Worm (Caenorhabditis elegans) whole organism, L4 larva: ENCODE results near the gene kin-24.

Experiments used
- D1046.2 ChIP-seq: fragments of 200-800 bp; sonication (Bioruptor generic); IDR thresholded peaks from 2 replicates; pipeline ENCODE4 v1.3.6; 2022; ENCODE audit warnings: missing genetic modification characterization, missing compliant biosample characterization
- T20F7.1 ChIP-seq: fragments of 200-800 bp; sonication (Bioruptor generic); optimal IDR thresholded peaks from 2 replicates; lab custom pipeline; 2018; ENCODE audit warnings: mild to moderate bottlenecking, missing genetic modification characterization, missing compliant biosample characterization
- Y5F2A.4 ChIP-seq: fragments of 200-800 bp; sonication (Bioruptor generic); optimal IDR thresholded peaks from 2 replicates; lab custom pipeline; 2018; ENCODE audit warnings: mild to moderate bottlenecking, missing genetic modification characterization, missing compliant biosample characterization
- ZK337.2 ChIP-seq: fragments of 200-800 bp; sonication (Bioruptor generic); IDR thresholded peaks from 2 replicates; pipeline ENCODE4 v1.3.6; 2022; ENCODE audit warnings: missing genetic modification reagents, missing genetic modification characterization, missing compliant biosample characterization
- aha-1 ChIP-seq: fragments of 150-350 bp; peaks from one replicate; lab custom pipeline; 2014; ENCODE audit warnings: missing biosample characterization, missing genetic modification characterization
- aly-2 ChIP-seq: sonication (generic microtip); optimal IDR thresholded peaks from 2 replicates; lab custom pipeline; 2018; ENCODE audit warnings: missing biosample characterization, missing genetic modification characterization
- arid-1 ChIP-seq: fragments of 200-800 bp; sonication (Bioruptor generic); conservative IDR thresholded peaks from 2 replicates; pipeline ENCODE4 v1.3.6; 2022; ENCODE audit warnings: missing genetic modification reagents, missing genetic modification characterization, missing compliant biosample characterization
- ceh-20 ChIP-seq: fragments of 200-800 bp; sonication (Bioruptor generic); IDR thresholded peaks from 2 replicates; pipeline ENCODE4 v1.3.6; 2022; ENCODE audit warnings: missing genetic modification reagents, missing genetic modification characterization, missing compliant biosample characterization
- ceh-28 ChIP-seq: fragments of 150-350 bp; optimal IDR thresholded peaks from 2 replicates; lab custom pipeline; 2014; ENCODE audit warnings: missing biosample characterization, missing genetic modification reagents, missing genetic modification characterization
- ceh-32 ChIP-seq: sonication (generic microtip); optimal IDR thresholded peaks from 2 replicates; lab custom pipeline; 2016; ENCODE audit warnings: mild to moderate bottlenecking, missing genetic modification characterization, missing compliant biosample characterization; ENCODE audit not compliant: poor library complexity
- ces-1 ChIP-seq: fragments of 150-350 bp; sonication (generic microtip); optimal IDR thresholded peaks from 4 replicates; lab custom pipeline; 2014; ENCODE audit warnings: missing biosample characterization, missing genetic modification reagents, missing genetic modification characterization
- ctbp-1 ChIP-seq: fragments of 200-800 bp; sonication (Bioruptor generic); IDR thresholded peaks from 2 replicates; pipeline ENCODE4 v1.3.6; 2022; ENCODE audit warnings: missing genetic modification reagents, missing genetic modification characterization, missing compliant biosample characterization
- daf-12 ChIP-seq: fragments of 150-350 bp; optimal IDR thresholded peaks from 2 replicates; lab custom pipeline; 2014; ENCODE audit warnings: missing biosample characterization, missing genetic modification reagents, missing genetic modification characterization
- daf-8 ChIP-seq: fragments of 200-800 bp; sonication (Bioruptor generic); IDR thresholded peaks from 2 replicates; pipeline ENCODE4 v1.3.6; 2022; ENCODE audit warnings: missing genetic modification characterization, missing compliant biosample characterization
- dmd-6 ChIP-seq: fragments of 200-800 bp; sonication (Bioruptor generic); IDR thresholded peaks from 2 replicates; pipeline ENCODE4 v1.3.6; 2022; ENCODE audit warnings: missing genetic modification reagents, missing genetic modification characterization, missing compliant biosample characterization
- dmd-8 ChIP-seq: fragments of 200-800 bp; sonication (Bioruptor generic); IDR thresholded peaks from 2 replicates; pipeline ENCODE4 v1.3.6; 2022; ENCODE audit warnings: missing genetic modification characterization, missing compliant biosample characterization
- dmd-9 ChIP-seq: fragments of 200-800 bp; sonication (Bioruptor generic); IDR thresholded peaks from 2 replicates; pipeline ENCODE4 v1.3.6; 2022; ENCODE audit warnings: missing genetic modification reagents, missing genetic modification characterization, missing compliant biosample characterization
- duxl-1 ChIP-seq: sonication (generic microtip); optimal IDR thresholded peaks from 2 replicates; lab custom pipeline; 2016; ENCODE audit warnings: mild to moderate bottlenecking, missing genetic modification characterization, moderate library complexity, missing compliant biosample characterization; ENCODE audit not compliant: poor library complexity
- egl-27 ChIP-seq: sonication (generic microtip); optimal IDR thresholded peaks from 3 replicates; lab custom pipeline; 2017; ENCODE audit warnings: missing biosample characterization, missing genetic modification reagents, missing genetic modification characterization
- egl-43 ChIP-seq: fragments of 200-800 bp; sonication (Bioruptor generic); IDR thresholded peaks from 2 replicates; pipeline ENCODE4 v1.3.6; 2022; ENCODE audit warnings: missing genetic modification reagents, missing genetic modification characterization, missing compliant biosample characterization
- gei-8 ChIP-seq: fragments of 200-800 bp; sonication (Bioruptor generic); optimal IDR thresholded peaks from 2 replicates; lab custom pipeline; 2018; ENCODE audit warnings: mild to moderate bottlenecking, missing genetic modification characterization, missing compliant biosample characterization
- hlh-11 ChIP-seq: fragments of 200-800 bp; sonication (Bioruptor generic); optimal IDR thresholded peaks from 2 replicates; lab custom pipeline; 2018; ENCODE audit warnings: mild to moderate bottlenecking, missing genetic modification characterization, missing compliant biosample characterization
- hmg-1.1 ChIP-seq: fragments of 200-800 bp; sonication (Bioruptor generic); IDR thresholded peaks from 2 replicates; pipeline ENCODE4 v1.3.6; 2022; ENCODE audit warnings: missing genetic modification reagents, missing genetic modification characterization, missing compliant biosample characterization
- jun-1 ChIP-seq: fragments of 150-350 bp; optimal IDR thresholded peaks from 2 replicates; lab custom pipeline; 2014; ENCODE audit warnings: missing biosample characterization, missing genetic modification reagents, missing genetic modification characterization
- lim-7 ChIP-seq: fragments of 200-800 bp; sonication (Bioruptor generic); IDR thresholded peaks from 2 replicates; pipeline ENCODE4 v1.3.6; 2022; ENCODE audit warnings: missing genetic modification characterization, missing compliant biosample characterization
- lin-1 ChIP-seq: fragments of 200-800 bp; sonication (Bioruptor generic); IDR thresholded peaks from 2 replicates; pipeline ENCODE4 v1.3.6; 2022; ENCODE audit warnings: missing genetic modification reagents, missing genetic modification characterization, missing compliant biosample characterization
- lin-13 ChIP-seq: fragments of 150-350 bp; optimal IDR thresholded peaks from 2 replicates; lab custom pipeline; 2014; ENCODE audit warnings: missing biosample characterization, missing genetic modification reagents, missing genetic modification characterization
- lin-15B ChIP-seq: fragments of 150-350 bp; sonication (generic microtip); optimal IDR thresholded peaks from 3 replicates; lab custom pipeline; 2014; ENCODE audit warnings: missing biosample characterization, missing genetic modification characterization
- lin-38 ChIP-seq: fragments of 200-800 bp; sonication (Bioruptor generic); IDR thresholded peaks from 2 replicates; pipeline ENCODE4 v1.3.6; 2022; ENCODE audit warnings: missing genetic modification reagents, missing genetic modification characterization, missing compliant biosample characterization
- lsy-2 ChIP-seq, 2 experiments: fragments of 150-350 bp in 1 of 2; sonication (generic microtip) in 1 of 2; optimal IDR thresholded peaks; 2 replicates each; lab custom pipeline; 2014 to 2017; ENCODE audit warnings: missing biosample characterization in 2 of 2, missing genetic modification characterization in 2 of 2
- mdl-1 ChIP-seq, 2 experiments: fragments of 150-350 bp in 1 of 2; sonication (generic microtip) in 1 of 2; optimal IDR thresholded peaks; 2 replicates each; lab custom pipeline; 2014 to 2017; ENCODE audit warnings: missing biosample characterization in 2 of 2, missing genetic modification characterization in 2 of 2
- mdt-29 ChIP-seq: fragments of 200-800 bp; sonication (Bioruptor generic); IDR thresholded peaks from 2 replicates; pipeline ENCODE4 v1.3.6; 2022; ENCODE audit warnings: missing genetic modification reagents, missing genetic modification characterization, missing compliant biosample characterization
- mxl-2 ChIP-seq: fragments of 200-800 bp; sonication (Bioruptor generic); conservative IDR thresholded peaks from 2 replicates; pipeline ENCODE4 v1.3.6; 2022; ENCODE audit warnings: missing genetic modification reagents, missing genetic modification characterization, missing compliant biosample characterization
- mxl-3 ChIP-seq: fragments of 200-800 bp; sonication (Bioruptor generic); optimal IDR thresholded peaks from 2 replicates; lab custom pipeline; 2018; ENCODE audit warnings: mild to moderate bottlenecking, missing genetic modification characterization, missing compliant biosample characterization
- nhr-10 ChIP-seq: fragments of 150-350 bp; optimal IDR thresholded peaks from 2 replicates; lab custom pipeline; 2014; ENCODE audit warnings: missing biosample characterization, missing genetic modification characterization
- nhr-102 ChIP-seq: sonication (generic microtip); optimal IDR thresholded peaks from 2 replicates; lab custom pipeline; 2016; ENCODE audit warnings: mild to moderate bottlenecking, missing genetic modification characterization, moderate library complexity, missing compliant biosample characterization
- nhr-11 ChIP-seq: fragments of 150-350 bp; optimal IDR thresholded peaks from 2 replicates; lab custom pipeline; 2014; ENCODE audit warnings: missing biosample characterization, missing genetic modification characterization
- nhr-111 ChIP-seq: fragments of 200-800 bp; sonication (Bioruptor generic); optimal IDR thresholded peaks from 2 replicates; lab custom pipeline; 2018; ENCODE audit warnings: mild to moderate bottlenecking, missing genetic modification characterization, missing compliant biosample characterization
- nhr-237 ChIP-seq: sonication (generic microtip); optimal IDR thresholded peaks from 2 replicates; lab custom pipeline; 2017; ENCODE audit warnings: missing biosample characterization, missing genetic modification characterization
- nhr-25 ChIP-seq: sonication (generic microtip); optimal IDR thresholded peaks from 2 replicates; lab custom pipeline; 2017; ENCODE audit warnings: missing genetic modification characterization, mild to moderate bottlenecking, missing compliant biosample characterization, antibody characterized with exemption, moderate library complexity, borderline replicate concordance; ENCODE audit not compliant: insufficient read depth
- nhr-28 ChIP-seq: fragments of 150-350 bp; optimal IDR thresholded peaks from 2 replicates; lab custom pipeline; 2014; ENCODE audit warnings: missing biosample characterization, missing genetic modification characterization
- nhr-41 ChIP-seq: fragments of 200-800 bp; sonication (Bioruptor generic); IDR thresholded peaks from 2 replicates; pipeline ENCODE4 v1.3.6; 2022; ENCODE audit warnings: missing genetic modification reagents, missing genetic modification characterization, missing compliant biosample characterization
- nhr-48 ChIP-seq: sonication (generic microtip); optimal IDR thresholded peaks from 2 replicates; lab custom pipeline; 2016; ENCODE audit warnings: mild to moderate bottlenecking, missing genetic modification characterization, missing compliant biosample characterization
- pha-4 ChIP-seq, 2 experiments: fragments of 150-350 bp in 1 of 2; fragments of 200-800 bp in 1 of 2; sonication (Bioruptor generic) in 1 of 2; IDR thresholded peaks in 1 of 2; optimal IDR thresholded peaks in 1 of 2; 2 replicates each; pipeline versions ENCODE4 v1.3.6 to Lab custom; 2014 to 2022; ENCODE audit warnings: missing genetic modification characterization in 2 of 2, missing genetic modification reagents in 2 of 2, missing biosample characterization in 1 of 2, missing compliant biosample characterization in 1 of 2
- php-3 ChIP-seq: fragments of 200-800 bp; sonication (Bioruptor generic); IDR thresholded peaks from 2 replicates; pipeline ENCODE4 v1.3.6; 2022; ENCODE audit warnings: missing genetic modification reagents, missing genetic modification characterization, missing compliant biosample characterization
- rbr-2 ChIP-seq: sonication (generic microtip); optimal IDR thresholded peaks from 2 replicates; lab custom pipeline; 2016; ENCODE audit warnings: missing genotype, missing genetic modification characterization, missing compliant biosample characterization
- sdz-12 ChIP-seq: fragments of 200-800 bp; sonication (Bioruptor generic); optimal IDR thresholded peaks from 2 replicates; lab custom pipeline; 2018; ENCODE audit warnings: mild to moderate bottlenecking, missing genetic modification characterization, missing compliant biosample characterization
- unc-39 ChIP-seq: sonication (generic microtip); optimal IDR thresholded peaks from 2 replicates; lab custom pipeline; 2017; ENCODE audit warnings: missing biosample characterization, missing genetic modification characterization
- zfp-2 ChIP-seq: sonication (generic microtip); optimal IDR thresholded peaks from 2 replicates; lab custom pipeline; 2016; ENCODE audit warnings: mild to moderate bottlenecking, missing genetic modification characterization, missing compliant biosample characterization
- zip-11 ChIP-seq: fragments of 200-800 bp; sonication (Bioruptor generic); IDR thresholded peaks from 2 replicates; pipeline ENCODE4 v1.3.6; 2022; ENCODE audit warnings: missing genetic modification characterization, missing compliant biosample characterization
- ztf-7 ChIP-seq: fragments of 150-350 bp; optimal IDR thresholded peaks from 2 replicates; lab custom pipeline; 2014; ENCODE audit warnings: missing biosample characterization, missing genetic modification characterization

The kin-24 gene

ce11 chrIV:9867915-9868314 lies 27.0 kb upstream of the kin-24 start (continued):
- TF ChIP-seq hmg-1.1 (GFP tag; lab: Robert Waterston, UW), result no peak
- no peak for TF ChIP-seq zfp-2 (tag; lab: Kevin White, UChicago)
- no peak for TF ChIP-seq dmd-8 (GFP tag; lab: Robert Waterston, UW)
- no peak for TF ChIP-seq jun-1
- TF ChIP-seq aly-2 (tag; lab: Kevin White, UChicago), result no peak
- no peak for TF ChIP-seq daf-12
- peak; percentile 29 for TF ChIP-seq T20F7.1 (GFP tag; lab: Kevin White, UChicago)
- TF ChIP-seq ces-1 (GFP tag; lab: Kevin White, UChicago), result no peak
- TF ChIP-seq nhr-48 (tag; lab: Kevin White, UChicago), result peak; percentile 98
- TF ChIP-seq nhr-28 (tag; lab: Kevin White, UChicago), result peak; percentile 92
- TF ChIP-seq lin-38 (GFP tag; lab: Robert Waterston, UW), result no peak
- peak; percentile 75 for TF ChIP-seq gei-8
- no peak for TF ChIP-seq nhr-41 (GFP tag; lab: Robert Waterston, UW)
- TF ChIP-seq egl-43 (GFP tag; lab: Robert Waterston, UW), result no peak
- TF ChIP-seq lin-13 (GFP tag; lab: Kevin White, UChicago), result no peak
- no peak for TF ChIP-seq D1046.2 (GFP tag; lab: Robert Waterston, UW)
- TF ChIP-seq daf-8 (GFP tag; lab: Robert Waterston, UW), result no peak
- no peak for TF ChIP-seq pha-4 (GFP tag; IDR thresholded peaks at IDR 0.05; lab: Robert Waterston, UW)
- TF ChIP-seq pha-4 (tag; optimal IDR thresholded peaks at IDR 0.05; lab: Kevin White, UChicago), result no peak
- no peak for TF ChIP-seq nhr-237
- TF ChIP-seq ceh-32 (tag; lab: Kevin White, UChicago), result no peak
- peak; percentile 49 for TF ChIP-seq nhr-25
- peak; percentile 79 for TF ChIP-seq dmd-6 (GFP tag; lab: Robert Waterston, UW)
- TF ChIP-seq mxl-2 (GFP tag; lab: Robert Waterston, UW), result no peak
- no peak for TF ChIP-seq dmd-9 (GFP tag; lab: Robert Waterston, UW)
- TF ChIP-seq unc-39 (tag; lab: Kevin White, UChicago), result no peak
- TF ChIP-seq ztf-7 (tag; lab: Kevin White, UChicago), result no peak
- TF ChIP-seq ceh-28 (tag; lab: Kevin White, UChicago), result no peak
- peak; percentile 92 for TF ChIP-seq aha-1 (tag; lab: Kevin White, UChicago)
- peak; percentile 90 for TF ChIP-seq hlh-11 (tag; lab: Kevin White, UChicago)
- TF ChIP-seq nhr-11 (tag; lab: Kevin White, UChicago), result peak; percentile 58
- TF ChIP-seq lin-1, result no peak
- TF ChIP-seq sdz-12 (GFP tag; lab: Kevin White, UChicago), result no peak
- TF ChIP-seq nhr-111 (GFP tag; lab: Kevin White, UChicago), result no peak
- no peak for TF ChIP-seq egl-27
- TF ChIP-seq lim-7, result no peak
- TF ChIP-seq zip-11, result no peak
- peak; percentile 5 to 79 for TF ChIP-seq lsy-2 (tag; optimal IDR thresholded peaks at IDR 0.05; lab: Kevin White, UChicago)
- peak; percentile 14 for TF ChIP-seq nhr-10 (tag; lab: Kevin White, UChicago)
- peak; percentile 90 for TF ChIP-seq mdt-29
- peak; percentile 52 for TF ChIP-seq nhr-102 (tag; lab: Kevin White, UChicago)
- TF ChIP-seq ctbp-1 (GFP tag; lab: Robert Waterston, UW), result no peak
- TF ChIP-seq mdl-1 (tag; optimal IDR thresholded peaks at IDR 0.05; lab: Kevin White, UChicago), result peak in 1 of 2 experiments; percentile 72
- no peak for TF ChIP-seq Y5F2A.4
- peak; percentile 9 for TF ChIP-seq duxl-1 (tag; lab: Kevin White, UChicago)
- no peak for TF ChIP-seq ZK337.2 (GFP tag; lab: Robert Waterston, UW)
- TF ChIP-seq rbr-2, result no peak
- TF ChIP-seq lin-15B (tag; lab: Kevin White, UChicago), result no peak
- TF ChIP-seq ceh-20 (GFP tag; lab: Robert Waterston, UW), result peak; percentile 58; the same call in 1 of the 2 replicates
- TF ChIP-seq php-3, result no peak
- TF ChIP-seq mxl-3 (GFP tag; lab: Kevin White, UChicago), result peak; percentile 86
- TF ChIP-seq arid-1 (GFP tag; lab: Robert Waterston, UW), result no peak
